Fruit fly (Drosophila melanogaster) whole organism, embryonic: ENCODE results near the gene phol.
A peak's percentile ranks its signal among the peaks of the same experiment; 100 is the strongest.

ENCODE experiments used
- Adf1 ChIP-seq: fragments of 200-800 bp; sonication (Bioruptor generic); IDR thresholded peaks from 2 replicates; pipeline ENCODE4 v1.3.6; 2022; ENCODE audit warnings: missing biosample characterization, missing genetic modification characterization
- CG10565 ChIP-seq: fragments of 200-800 bp; sonication (Bioruptor generic); optimal IDR thresholded peaks from 3 replicates; lab custom pipeline; 2016; ENCODE audit warnings: missing biosample characterization, mild to moderate bottlenecking, missing genetic modification characterization
- CG10979 ChIP-seq: fragments of 200-800 bp; sonication (Bioruptor generic); optimal IDR thresholded peaks from 2 replicates; lab custom pipeline; 2018; ENCODE audit warnings: missing biosample characterization, mild to moderate bottlenecking, missing genetic modification characterization, moderate library complexity
- CG11398 ChIP-seq: fragments of 200-800 bp; sonication (Bioruptor generic); optimal IDR thresholded peaks from 2 replicates; lab custom pipeline; 2016; ENCODE audit warnings: missing biosample characterization, missing genetic modification characterization
- CG1529 ChIP-seq: fragments of 200-800 bp; sonication (Bioruptor generic); optimal IDR thresholded peaks from 3 replicates; lab custom pipeline; 2018; ENCODE audit warnings: missing biosample characterization, missing genetic modification characterization
- CG15696 ChIP-seq: fragments of 200-800 bp; sonication (Bioruptor generic); optimal IDR thresholded peaks from 2 replicates; lab custom pipeline; 2019; ENCODE audit warnings: missing biosample characterization, mild to moderate bottlenecking, missing genetic modification characterization, moderate library complexity
- CG16779 ChIP-seq: fragments of 200-800 bp; sonication (Bioruptor generic); IDR thresholded peaks from 2 replicates; pipeline ENCODE4 v1.3.6; 2022; ENCODE audit warnings: missing biosample characterization, missing genetic modification characterization
- CG16815 ChIP-seq: fragments of 200-800 bp; sonication (Bioruptor generic); optimal IDR thresholded peaks from 3 replicates; lab custom pipeline; 2017; ENCODE audit warnings: missing biosample characterization, mild to moderate bottlenecking, missing genetic modification characterization
- CG32772 ChIP-seq: fragments of 200-800 bp; sonication (Bioruptor generic); IDR thresholded peaks from 2 replicates; pipeline ENCODE4 v1.3.6; 2022; ENCODE audit warnings: missing biosample characterization, missing genetic modification characterization
- CG4730 ChIP-seq: fragments of 200-800 bp; sonication (Bioruptor generic); IDR thresholded peaks from 2 replicates; pipeline ENCODE4 v1.3.6; 2022; ENCODE audit warnings: missing biosample characterization, missing genetic modification characterization
- CG6683 ChIP-seq: fragments of 200-800 bp; sonication (Bioruptor generic); optimal IDR thresholded peaks from 2 replicates; lab custom pipeline; 2017; ENCODE audit warnings: missing biosample characterization, mild to moderate bottlenecking, missing genetic modification characterization, missing genetic modification reagents
- CG7987 ChIP-seq: fragments of 200-800 bp; sonication (Bioruptor generic); optimal IDR thresholded peaks from 2 replicates; lab custom pipeline; 2018; ENCODE audit warnings: missing biosample characterization, mild to moderate bottlenecking, missing genetic modification characterization, moderate library complexity
- CG8089 ChIP-seq: fragments of 200-800 bp; sonication (Bioruptor generic); optimal IDR thresholded peaks from 3 replicates; lab custom pipeline; 2016; ENCODE audit warnings: missing biosample characterization, missing genetic modification characterization
- CG8290 ChIP-seq, 3 experiments: fragments of 200-800 bp; sonication (Bioruptor generic); optimal IDR thresholded peaks; 2 replicates each; lab custom pipeline; 2016 to 2019; ENCODE audit warnings: missing biosample characterization in 3 of 3, missing genetic modification characterization in 3 of 3, mild to moderate bottlenecking in 2 of 3, moderate library complexity in 1 of 3
- CG9727 ChIP-seq: fragments of 200-800 bp; sonication (Bioruptor generic); optimal IDR thresholded peaks from 3 replicates; lab custom pipeline; 2017; ENCODE audit warnings: missing biosample characterization, mild to moderate bottlenecking, missing genetic modification characterization
- Eip74EF ChIP-seq, 2 experiments: fragments of 200-800 bp in 1 of 2; fragments of >200 bp in 1 of 2; sonication (Bioruptor generic) in 1 of 2; optimal IDR thresholded peaks; 2 replicates each; lab custom pipeline; 2017 to 2019; ENCODE audit warnings: missing biosample characterization in 2 of 2, missing genetic modification characterization in 2 of 2, mild to moderate bottlenecking in 1 of 2, moderate library complexity in 1 of 2
- HHEX ChIP-seq: fragments of 200-800 bp; sonication (Bioruptor generic); optimal IDR thresholded peaks from 3 replicates; lab custom pipeline; 2017; ENCODE audit warnings: missing biosample characterization, mild to moderate bottlenecking, missing genetic modification characterization, missing genetic modification reagents
- HLHmδ ChIP-seq: fragments of 200-800 bp; sonication (Bioruptor generic); optimal IDR thresholded peaks from 2 replicates; lab custom pipeline; 2018; ENCODE audit warnings: missing biosample characterization, mild to moderate bottlenecking, missing genetic modification characterization, moderate library complexity
- Hmx ChIP-seq: fragments of 200-800 bp; sonication (Bioruptor generic); optimal IDR thresholded peaks from 2 replicates; lab custom pipeline; 2016; ENCODE audit warnings: missing biosample characterization, missing genetic modification characterization
- Hr39 ChIP-seq: fragments of >200 bp; optimal IDR thresholded peaks from 2 replicates; lab custom pipeline; 2017
- Neu2 ChIP-seq: fragments of 200-800 bp; sonication (Bioruptor generic); optimal IDR thresholded peaks from 3 replicates; lab custom pipeline; 2016; ENCODE audit warnings: missing biosample characterization, missing genetic modification characterization, borderline replicate concordance
- Oaz ChIP-seq: fragments of 200-800 bp; sonication (Bioruptor generic); IDR thresholded peaks from 2 replicates; pipeline ENCODE4 v1.3.6; 2022; ENCODE audit warnings: missing biosample characterization, missing genetic modification characterization
- Sin3A ChIP-seq: fragments of >200 bp; optimal IDR thresholded peaks from 2 replicates; lab custom pipeline; 2018
- Sry-β ChIP-seq: fragments of 200-800 bp; sonication (Bioruptor generic); optimal IDR thresholded peaks from 2 replicates; lab custom pipeline; 2018; ENCODE audit warnings: missing biosample characterization, mild to moderate bottlenecking, missing genetic modification characterization, moderate library complexity
- Taf1 ChIP-seq: fragments of 200-800 bp; sonication (Bioruptor generic); IDR thresholded peaks from 2 replicates; pipeline ENCODE4 v1.3.6; 2022; ENCODE audit warnings: missing biosample characterization, missing genetic modification characterization
- bowl ChIP-seq: fragments of 200-800 bp; sonication (Bioruptor generic); IDR thresholded peaks from 2 replicates; pipeline ENCODE4 v1.3.6; 2022; ENCODE audit warnings: missing biosample characterization, missing genetic modification characterization
- cad ChIP-seq: fragments of >200 bp; optimal IDR thresholded peaks from 2 replicates; lab custom pipeline; 2017; ENCODE audit warnings: missing biosample characterization, missing genetic modification characterization
- dan ChIP-seq: fragments of 200-800 bp; sonication (Bioruptor generic); IDR thresholded peaks from 2 replicates; pipeline ENCODE4 v1.3.6; 2022; ENCODE audit warnings: missing biosample characterization, missing genetic modification characterization
- en ChIP-seq: fragments of 200-800 bp; sonication (Bioruptor generic); optimal IDR thresholded peaks from 2 replicates; lab custom pipeline; 2016; ENCODE audit warnings: missing biosample characterization, missing genetic modification characterization
- ewg ChIP-seq: fragments of 200-800 bp; sonication (Bioruptor generic); optimal IDR thresholded peaks from 3 replicates; lab custom pipeline; 2017; ENCODE audit warnings: mild to moderate bottlenecking, missing biosample characterization, missing genetic modification reagents, missing genetic modification characterization
- fd96Cb ChIP-seq: fragments of 200-800 bp; sonication (Bioruptor generic); optimal IDR thresholded peaks from 2 replicates; lab custom pipeline; 2018; ENCODE audit warnings: missing biosample characterization, mild to moderate bottlenecking, missing genetic modification characterization, moderate library complexity
- gce ChIP-seq: fragments of 200-800 bp; sonication (Bioruptor generic); IDR thresholded peaks from 3 replicates; pipeline ENCODE4 v1.3.6; 2022; ENCODE audit warnings: missing biosample characterization, missing genetic modification characterization
- kni ChIP-seq: fragments of 200-800 bp; sonication (Bioruptor generic); optimal IDR thresholded peaks from 3 replicates; lab custom pipeline; 2017; ENCODE audit warnings: mild to moderate bottlenecking, missing biosample characterization, missing genetic modification reagents, missing genetic modification characterization
- lola ChIP-seq, 3 experiments: fragments of >200 bp in 2 of 3; fragments of 200-800 bp in 1 of 3; sonication (Bioruptor generic) in 1 of 3; optimal IDR thresholded peaks; 2 replicates each; lab custom pipeline; 2017 to 2019; ENCODE audit warnings: missing biosample characterization in 3 of 3, missing genetic modification characterization in 3 of 3, mild to moderate bottlenecking in 1 of 3, moderate library complexity in 1 of 3
- mam ChIP-seq: fragments of 200-800 bp; sonication (Bioruptor generic); optimal IDR thresholded peaks from 3 replicates; lab custom pipeline; 2016; ENCODE audit warnings: missing biosample characterization, missing genetic modification characterization
- oc ChIP-seq: fragments of 200-800 bp; sonication (Bioruptor generic); optimal IDR thresholded peaks from 2 replicates; lab custom pipeline; 2018; ENCODE audit warnings: missing biosample characterization, mild to moderate bottlenecking, missing genetic modification characterization, moderate library complexity
- pan ChIP-seq, 4 experiments: fragments of >200 bp in 3 of 4; fragments of 200-800 bp in 1 of 4; sonication (Bioruptor generic) in 1 of 4; optimal IDR thresholded peaks in 3 of 4; IDR thresholded peaks in 1 of 4; 2 replicates each; pipeline versions ENCODE4 v1.3.6 to Lab custom; 2017 to 2022; ENCODE audit warnings: missing biosample characterization in 2 of 4, missing genetic modification characterization in 2 of 4, mixed read lengths in 1 of 4
- pita ChIP-seq: fragments of 200-800 bp; sonication (Bioruptor generic); optimal IDR thresholded peaks from 2 replicates; lab custom pipeline; 2017; ENCODE audit warnings: missing biosample characterization, mild to moderate bottlenecking, missing genetic modification characterization
- rib ChIP-seq: fragments of 200-800 bp; sonication (Bioruptor generic); IDR thresholded peaks from 2 replicates; pipeline ENCODE4 v1.3.6; 2022; ENCODE audit warnings: missing biosample characterization, missing genetic modification characterization
- salm ChIP-seq: fragments of 200-800 bp; sonication (Bioruptor generic); optimal IDR thresholded peaks from 2 replicates; lab custom pipeline; 2018; ENCODE audit warnings: missing biosample characterization, mild to moderate bottlenecking, missing genetic modification characterization
- sens-2 ChIP-seq: fragments of 200-800 bp; sonication (Bioruptor generic); IDR thresholded peaks from 2 replicates; pipeline ENCODE4 v1.3.6; 2022; ENCODE audit warnings: missing biosample characterization, missing genetic modification characterization
- shn ChIP-seq: fragments of 200-800 bp; sonication (Bioruptor generic); optimal IDR thresholded peaks from 3 replicates; lab custom pipeline; 2016; ENCODE audit warnings: missing biosample characterization, missing genetic modification characterization
- sna ChIP-seq: fragments of 200-800 bp; sonication (Bioruptor generic); IDR thresholded peaks from 2 replicates; pipeline ENCODE4 v1.3.6; 2022; ENCODE audit warnings: missing biosample characterization, missing genetic modification characterization; ENCODE audit not compliant: partially characterized antibody
- stwl ChIP-seq: fragments of 200-800 bp; sonication (Bioruptor generic); optimal IDR thresholded peaks from 3 replicates; lab custom pipeline; 2018; ENCODE audit warnings: missing biosample characterization, mild to moderate bottlenecking, missing genetic modification characterization, moderate library complexity
- sug ChIP-seq: fragments of 200-800 bp; optimal IDR thresholded peaks from 2 replicates; lab custom pipeline; 2019; ENCODE audit warnings: missing biosample characterization, mild to moderate bottlenecking, missing genetic modification characterization, moderate library complexity
- zfh1 ChIP-seq: fragments of 200-800 bp; sonication (Bioruptor generic); IDR thresholded peaks from 3 replicates; pipeline ENCODE4 v1.3.6; 2022; ENCODE audit warnings: missing biosample characterization, missing genetic modification characterization
- zfh2 ChIP-seq: fragments of 200-800 bp; sonication (Bioruptor generic); optimal IDR thresholded peaks from 2 replicates; lab custom pipeline; 2016; ENCODE audit warnings: missing biosample characterization, missing genetic modification characterization

Gene phol

DNA sequence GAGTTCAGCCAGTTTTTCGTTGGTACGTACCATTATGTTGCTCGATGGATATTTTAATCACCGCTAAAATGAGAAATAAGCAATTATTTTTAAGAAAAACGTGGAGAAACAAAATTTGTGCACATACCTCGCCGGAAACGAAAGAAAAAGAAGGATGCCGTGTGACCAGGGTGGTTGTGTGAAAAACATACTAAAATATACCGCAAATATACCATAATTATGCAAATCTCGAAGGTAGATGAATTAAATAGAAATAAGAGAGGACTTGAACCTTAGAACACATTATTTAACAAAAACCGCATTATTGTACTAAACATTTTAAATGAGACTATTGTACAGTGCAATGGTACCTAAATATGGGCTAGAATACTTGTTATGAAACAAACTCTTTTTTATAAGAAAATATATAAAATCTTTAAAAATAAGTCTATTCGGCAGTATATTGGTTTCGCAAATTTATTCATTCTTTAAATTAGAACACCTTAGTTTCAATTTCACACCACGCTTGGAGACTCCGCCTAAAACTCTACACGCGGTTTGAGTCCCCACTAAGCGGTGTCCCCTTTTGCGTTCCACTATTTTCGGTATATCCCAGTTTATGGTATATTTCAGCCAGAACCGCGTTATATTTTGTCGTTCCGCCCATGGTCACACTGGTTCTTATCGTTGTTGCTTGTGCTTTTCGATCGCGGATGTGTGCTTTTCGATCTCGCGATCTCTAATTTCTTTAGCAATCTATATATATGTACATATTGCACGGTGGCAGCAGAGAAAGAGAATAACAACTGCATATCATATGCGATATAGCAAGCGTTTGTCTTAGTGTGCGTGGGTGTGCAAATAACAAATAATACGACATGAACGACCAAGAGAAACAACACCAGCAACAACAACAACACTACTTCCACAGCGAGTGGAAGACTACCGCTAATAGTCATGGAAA, 26.1 kb downstream of the phol start, which contains the start of the genes RpS17 and MTF-1 (continued):
- TF ChIP-seq CG10979 (tag; lab: Kevin White, UChicago): no peak
- TF ChIP-seq rib: no peak
- TF ChIP-seq pita: peak; percentile 90
- no peak for TF ChIP-seq CG32772 (GFP tag; lab: Robert Waterston, UW)
- peak; percentile 22 for TF ChIP-seq kni
- peak; percentile 5 for TF ChIP-seq en (GFP tag; lab: Kevin White, UChicago)
- TF ChIP-seq Adf1 (GFP tag; lab: Robert Waterston, UW): no peak
- no peak for TF ChIP-seq CG16815 (GFP tag; lab: Kevin White, UChicago)
- no peak for TF ChIP-seq cad
- no peak for TF ChIP-seq dan (GFP tag; lab: Robert Waterston, UW)
- peak; percentile 79 for TF ChIP-seq CG9727
- TF ChIP-seq zfh2: peak; percentile 29
- no peak for TF ChIP-seq sna (GFP tag; lab: Robert Waterston, UW)
- TF ChIP-seq Sry-β (GFP tag; lab: Kevin White, UChicago): no peak
- peak; percentile 39 for TF ChIP-seq stwl (tag; lab: Kevin White, UChicago)
- TF ChIP-seq pan (optimal IDR thresholded peaks at IDR 0.05; lab: Kevin White, UChicago): no peak
- peak in 1 of 2 experiments; percentile 69 for TF ChIP-seq pan (GFP tag; optimal IDR thresholded peaks at IDR 0.05 in 1 of 2, IDR thresholded peaks at IDR 0.05 in 1 of 2)
- no peak for TF ChIP-seq mam (GFP tag; lab: Kevin White, UChicago)
- no peak for TF ChIP-seq CG10565
- TF ChIP-seq Oaz (GFP tag; lab: Robert Waterston, UW): no peak
- TF ChIP-seq sens-2 (GFP tag; lab: Robert Waterston, UW): 0 out of 2 replicates have a peak, but pooled peaks have one; percentile 27
- no peak for TF ChIP-seq Taf1 (GFP tag; lab: Robert Waterston, UW)
- no peak for TF ChIP-seq ewg (GFP tag; lab: Kevin White, UChicago)
- TF ChIP-seq Neu2 (GFP tag; lab: Kevin White, UChicago): no peak
- TF ChIP-seq fd96Cb (tag; lab: Kevin White, UChicago): no peak
- peak; percentile 68; the same call in 2 of the 3 replicates for TF ChIP-seq zfh1 (GFP tag; lab: Robert Waterston, UW)
- no peak for TF ChIP-seq CG16779
- peak in 1 of 2 experiments; percentile 73 for TF ChIP-seq Eip74EF (GFP tag; optimal IDR thresholded peaks at IDR 0.05; lab: Kevin White, UChicago)
- TF ChIP-seq Hmx (GFP tag; lab: Kevin White, UChicago): no peak
- TF ChIP-seq CG6683 (GFP tag; lab: Kevin White, UChicago): no peak
- TF ChIP-seq Sin3A (lab: Kevin White, UChicago): no peak
- peak; percentile 62 for TF ChIP-seq salm (tag; lab: Kevin White, UChicago)
- TF ChIP-seq sug: peak; percentile 19
- peak; percentile 62 for TF ChIP-seq CG11398 (GFP tag; lab: Kevin White, UChicago)
- TF ChIP-seq CG8290 (GFP tag; optimal IDR thresholded peaks at IDR 0.05; lab: Kevin White, UChicago): peak; percentile 0
- TF ChIP-seq CG8290 (tag; optimal IDR thresholded peaks at IDR 0.05; lab: Kevin White, UChicago): peak in 1 of 2 experiments; percentile 53
- peak; percentile 64 for TF ChIP-seq CG7987 (GFP tag; lab: Kevin White, UChicago)
- TF ChIP-seq CG15696: no peak
- TF ChIP-seq CG8089 (GFP tag; lab: Kevin White, UChicago): peak; percentile 22
- no peak for TF ChIP-seq Hr39 (lab: Kevin White, UChicago)
- TF ChIP-seq CG1529 (GFP tag; lab: Kevin White, UChicago): peak; percentile 51
- no peak for TF ChIP-seq CG4730 (GFP tag; lab: Robert Waterston, UW)
- peak; percentile 2 for TF ChIP-seq shn (GFP tag; lab: Kevin White, UChicago)
- TF ChIP-seq gce (GFP tag; lab: Robert Waterston, UW): peak; percentile 51; the same call in 1 of the 3 replicates
- peak; percentile 68 for TF ChIP-seq HHEX (GFP tag; lab: Kevin White, UChicago)
- no peak for TF ChIP-seq lola (GFP tag; optimal IDR thresholded peaks at IDR 0.05; lab: Kevin White, UChicago)
- no peak for TF ChIP-seq oc (tag; lab: Kevin White, UChicago)
- no peak for TF ChIP-seq bowl (GFP tag; lab: Robert Waterston, UW)
- TF ChIP-seq HLHmδ (GFP tag; lab: Kevin White, UChicago): peak; percentile 27
